Worm (Caenorhabditis elegans): ENCODE results near the gene ctsa-1.2.

ctsa-1.2 gene

ce11 chrII:11739199-11739598, at the start of gene ctsa-1.2:
Gene ctsa-1.2, plus strand, starts transcription at chrII:11739358.
- no peak for TF ChIP-seq nfyb-1 (GFP tag; IDR thresholded peaks at IDR 0.05)
- TF ChIP-seq ets-4 (GFP tag; optimal IDR thresholded peaks at IDR 0.05), result peak; percentile 1
- TF ChIP-seq nhr-80 (tag; optimal IDR thresholded peaks at IDR 0.05), result peak; percentile 68

- no peak for TF ChIP-seq bed-2 (GFP tag; IDR thresholded peaks at IDR 0.05)
- TF ChIP-seq C17E4.6 (GFP tag; IDR thresholded peaks at IDR 0.05), result no peak
- TF ChIP-seq F10E7.11 (tag; optimal IDR thresholded peaks at IDR 0.05), result no peak
- no peak for TF ChIP-seq F39B2.1 (GFP tag; IDR thresholded peaks at IDR 0.05)
- no peak for TF ChIP-seq ceh-79 (tag; optimal IDR thresholded peaks at IDR 0.05)
- no peak for TF ChIP-seq B0035.1 (tag; optimal IDR thresholded peaks at IDR 0.05)
- no peak for TF ChIP-seq F57C9.4 (tag; optimal IDR thresholded peaks at IDR 0.05)
- TF ChIP-seq lsl-1 (GFP tag; optimal IDR thresholded peaks at IDR 0.05), result peak; percentile 59
- no peak for TF ChIP-seq ceh-40 (GFP tag; IDR thresholded peaks at IDR 0.05)
- TF ChIP-seq madf-6 (GFP tag; IDR thresholded peaks at IDR 0.05), result no peak
- peak; percentile 59 for TF ChIP-seq madf-8 (GFP tag; conservative IDR thresholded peaks at IDR 0.05)
- no peak for TF ChIP-seq hsf-1 (GFP tag; IDR thresholded peaks at IDR 0.05)
Observed at ce11 chrII:11689941-11690340, 49.2 kb upstream of the ctsa-1.2 start.

ce11 chrII:11690868-11691267, 48.3 kb upstream of the ctsa-1.2 start:
- peak; percentile 76 for TF ChIP-seq B0336.3 (GFP tag; IDR thresholded peaks at IDR 0.05)
- no peak for TF ChIP-seq attf-3 (GFP tag; conservative IDR thresholded peaks at IDR 0.05)
- peak; percentile 0 for TF ChIP-seq attf-5 (GFP tag; optimal IDR thresholded peaks at IDR 0.05)
- TF ChIP-seq madf-3 (GFP tag; IDR thresholded peaks at IDR 0.05), result no peak
- peak; percentile 44 for TF ChIP-seq madf-6 (GFP tag; IDR thresholded peaks at IDR 0.05)
- 0 out of 2 replicates have a peak, but pooled peaks have one; percentile 17 for TF ChIP-seq ekl-4 (GFP tag; IDR thresholded peaks at IDR 0.05)
- TF ChIP-seq zfh-2 (GFP tag; conservative IDR thresholded peaks at IDR 0.05), result peak; percentile 71
- peak; percentile 27 for TF ChIP-seq athp-1 (tag; optimal IDR thresholded peaks at IDR 0.05)
- TF ChIP-seq zim-3 (tag; optimal IDR thresholded peaks at IDR 0.05), result peak; percentile 9
- TF ChIP-seq Y79H2A.3 (GFP tag; conservative IDR thresholded peaks at IDR 0.05), result 0 out of 2 replicates have a peak, but pooled peaks have one; percentile 8
- TF ChIP-seq unc-130 (GFP tag; optimal IDR thresholded peaks at IDR 0.05), result no peak
- TF ChIP-seq nfya-2 (GFP tag; IDR thresholded peaks at IDR 0.05), result 0 out of 2 replicates have a peak, but pooled peaks have one; percentile 39
- peak; percentile 46 for TF ChIP-seq F52B5.7 (tag; optimal IDR thresholded peaks at IDR 0.05)
- TF ChIP-seq cebp-1 (GFP tag; IDR thresholded peaks at IDR 0.05), result no peak
- TF ChIP-seq cebp-1 (tag; optimal IDR thresholded peaks at IDR 0.05), result peak; percentile 5
- TF ChIP-seq hmg-1.2 (GFP tag; IDR thresholded peaks at IDR 0.05), result 0 out of 2 replicates have a peak, but pooled peaks have one; percentile 6
- TF ChIP-seq attf-6 (GFP tag; IDR thresholded peaks at IDR 0.05), result 0 out of 2 replicates have a peak, but pooled peaks have one; percentile 23
- 0 out of 2 replicates have a peak, but pooled peaks have one; percentile 46 for TF ChIP-seq ztf-25 (GFP tag; IDR thresholded peaks at IDR 0.05)
- TF ChIP-seq D2030.7 (GFP tag; IDR thresholded peaks at IDR 0.05), result no peak

- TF ChIP-seq ztf-18 (tag; optimal IDR thresholded peaks at IDR 0.05) (peak; percentile 90), efl-1 (GFP tag; optimal IDR thresholded peaks at IDR 0.05) (peak; percentile 15), dox-1 (GFP tag; IDR thresholded peaks at IDR 0.05) (peak; percentile 35; the same call in 1 of the 2 replicates), cebp-1 (GFP tag; IDR thresholded peaks at IDR 0.05) (no peak), cebp-1 (tag; optimal IDR thresholded peaks at IDR 0.05) (peak; percentile 32), let-607 (tag; optimal IDR thresholded peaks at IDR 0.05) (no peak), him-1 (tag; optimal IDR thresholded peaks at IDR 0.05) (no peak)
Observed at ce11 chrII:11694432-11694831, 44.7 kb upstream of the ctsa-1.2 start.

All from whole organism, young adult.